Fruit fly (Drosophila melanogaster): ENCODE results near the gene CG6765.

Gene CG6765

dm6 chr3L:8512428-8512827 lies at the start of gene CG6765:
Gene CG6765, plus strand, starts transcription at chr3L:8512767.
- no peak for TF ChIP-seq noc (tag; optimal IDR thresholded peaks at IDR 0.05)

- no peak for TF ChIP-seq noc (tag; optimal IDR thresholded peaks at IDR 0.05)
Measured at dm6 chr3L:8480944-8481343, 31.6 kb upstream of the CG6765 start.

- no peak for TF ChIP-seq noc (tag; optimal IDR thresholded peaks at IDR 0.05)
Measured at dm6 chr3L:8506975-8507441, 5.6 kb upstream of the CG6765 start, which contains the start of gene CG43163. Gene CG43163, minus strand, starts transcription at chr3L:8507146.

- TF ChIP-seq noc (tag; optimal IDR thresholded peaks at IDR 0.05) = no peak
Measured at dm6 chr3L:8509567-8510109, 2.9 kb upstream of the CG6765 start, which contains the start of the genes ZC3H3 and Pus7. Gene ZC3H3, minus strand, starts transcription at chr3L:8509763. Gene Pus7, plus strand, starts transcription at chr3L:8510003.

dm6 chr3L:8513258-8513657 lies 691 bp downstream of the CG6765 start:
- TF ChIP-seq noc (tag; optimal IDR thresholded peaks at IDR 0.05) = no peak

dm6 chr3L:8514768-8515167 lies 2.2 kb downstream of the CG6765 start, which contains the start of gene CG6683:
Gene CG6683, minus strand, starts transcription at chr3L:8514921.
- no peak for TF ChIP-seq noc (tag; optimal IDR thresholded peaks at IDR 0.05)

- TF ChIP-seq noc (tag; optimal IDR thresholded peaks at IDR 0.05) = no peak
Measured at dm6 chr3L:8518516-8519087, 6.0 kb downstream of the CG6765 start, which contains the start of gene GstO3. Gene GstO3, plus strand, starts transcription at chr3L:8518885.

- peak; percentile 23 for TF ChIP-seq noc (tag; optimal IDR thresholded peaks at IDR 0.05)
Measured at dm6 chr3L:8519232-8519631, 6.7 kb downstream of the CG6765 start.

dm6 chr3L:8520252-8520651 lies 7.7 kb downstream of the CG6765 start, which contains the start of gene se:
Gene se, plus strand, starts transcription at chr3L:8520552.
- no peak for TF ChIP-seq noc (tag; optimal IDR thresholded peaks at IDR 0.05)

dm6 chr3L:8523257-8523656 lies 10.7 kb downstream of the CG6765 start, which contains the start of gene GstO2:
Gene GstO2, minus strand, starts transcription at chr3L:8523501.
- TF ChIP-seq noc (tag; optimal IDR thresholded peaks at IDR 0.05) = peak; percentile 28

- no peak for TF ChIP-seq noc (tag; optimal IDR thresholded peaks at IDR 0.05)
Measured at dm6 chr3L:8524816-8525625, 12.5 kb downstream of the CG6765 start, which contains the start of the genes GstO1 and foi. Gene GstO1, minus strand, starts transcription at chr3L:8524866. Gene foi, plus strand, starts transcription at chr3L:8525244.

dm6 chr3L:8525691-8526421 lies 13.3 kb downstream of the CG6765 start:
- TF ChIP-seq noc (tag; optimal IDR thresholded peaks at IDR 0.05) = peak; percentile 92

dm6 chr3L:8527829-8528228 lies 15.3 kb downstream of the CG6765 start:
- no peak for TF ChIP-seq noc (tag; optimal IDR thresholded peaks at IDR 0.05)

- no peak for TF ChIP-seq noc (tag; optimal IDR thresholded peaks at IDR 0.05)
Measured at dm6 chr3L:8528546-8528945, 16.0 kb downstream of the CG6765 start.

- no peak for TF ChIP-seq noc (tag; optimal IDR thresholded peaks at IDR 0.05)
Measured at dm6 chr3L:8529701-8530100, 17.1 kb downstream of the CG6765 start.
